Fruit fly (Drosophila melanogaster): Measurements from ENCODE around the gene Pig1.

The Pig1 gene

DNA sequence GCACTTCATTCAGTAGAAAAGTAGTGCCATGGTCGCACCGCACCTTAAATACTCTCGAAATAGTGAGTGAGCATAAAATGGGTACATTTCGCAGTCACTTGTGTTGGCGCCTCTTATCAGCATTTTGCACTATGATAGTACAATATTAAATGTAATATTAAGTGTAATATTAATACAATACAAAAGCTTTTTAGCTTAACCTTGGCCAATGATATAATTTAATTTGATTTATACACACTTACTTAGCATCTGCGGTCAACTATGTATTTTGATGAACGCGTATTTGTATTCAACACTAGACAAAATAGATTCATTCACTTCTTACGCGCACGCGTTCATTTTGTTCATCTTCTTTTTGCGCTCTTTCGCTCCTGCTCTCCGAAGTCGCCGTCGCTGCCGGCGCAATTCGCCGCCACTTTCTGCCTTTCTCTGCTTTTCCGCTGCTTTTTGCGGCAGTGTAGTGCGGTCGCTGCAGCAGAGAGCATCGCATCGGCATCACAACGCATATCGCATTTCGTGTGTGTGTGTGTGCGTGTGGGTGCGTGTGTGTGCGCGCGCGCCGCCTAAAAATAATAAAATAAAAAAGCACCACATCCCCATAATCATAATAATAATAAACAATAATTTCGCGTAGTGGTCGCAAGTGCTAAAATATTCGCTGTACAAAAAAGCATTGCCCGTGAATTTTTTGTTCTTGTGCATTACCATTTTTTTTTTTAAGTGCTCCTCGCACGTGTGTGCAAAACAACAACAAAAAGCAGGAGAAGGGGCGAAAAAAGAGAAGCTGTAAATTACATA, 40.0 kb upstream of the Pig1 start:
- TF ChIP-seq CG10631 (GFP tag; optimal IDR thresholded peaks at IDR 0.05) (peak; percentile 46), fkh (GFP tag; optimal IDR thresholded peaks at IDR 0.05) (peak; percentile 49), Blimp-1 (GFP tag; optimal IDR thresholded peaks at IDR 0.05) (no peak), CG8119 (GFP tag; IDR thresholded peaks at IDR 0.05) (peak; percentile 54; the same call in 2 of the 3 replicates), CG9139 (GFP tag; optimal IDR thresholded peaks at IDR 0.05) (peak; percentile 11), CG31627 (GFP tag; optimal IDR thresholded peaks at IDR 0.05) (peak; percentile 39), CG6792 (GFP tag; optimal IDR thresholded peaks at IDR 0.05) (peak; percentile 30), Lpt (GFP tag; optimal IDR thresholded peaks at IDR 0.05) (peak; percentile 26), Hr38 (GFP tag; optimal IDR thresholded peaks at IDR 0.05) (no peak), achi (GFP tag; optimal IDR thresholded peaks at IDR 0.05) (peak; percentile 58), CG11902 (GFP tag; optimal IDR thresholded peaks at IDR 0.05) (no peak), topi (GFP tag; optimal IDR thresholded peaks at IDR 0.05) (peak; percentile 66), spab (GFP tag; optimal IDR thresholded peaks at IDR 0.05) (no peak), CG16779 (tag; optimal IDR thresholded peaks at IDR 0.05) (peak; percentile 19), salr (GFP tag; optimal IDR thresholded peaks at IDR 0.05) (peak; percentile 31 to 50), Sox102F (GFP tag; optimal IDR thresholded peaks at IDR 0.05) (peak; percentile 66), dac (GFP tag; optimal IDR thresholded peaks at IDR 0.05) (peak; percentile 25), CG7368 (GFP tag; optimal IDR thresholded peaks at IDR 0.05) (peak; percentile 51), pdm3 (GFP tag; optimal IDR thresholded peaks at IDR 0.05) (peak; percentile 69), vri (GFP tag; optimal IDR thresholded peaks at IDR 0.05) (peak; percentile 32), Met (GFP tag; optimal IDR thresholded peaks at IDR 0.05) (peak; percentile 60), fd85E (GFP tag; optimal IDR thresholded peaks at IDR 0.05) (no peak), CG34406 (GFP tag; optimal IDR thresholded peaks at IDR 0.05) (peak; percentile 45), CG11762 (GFP tag; optimal IDR thresholded peaks at IDR 0.05; ENCODE audit: insufficient read depth) (peak; percentile 8), CG8319 (GFP tag; optimal IDR thresholded peaks at IDR 0.05) (peak; percentile 49), CG6854 (GFP tag; optimal IDR thresholded peaks at IDR 0.05) (no peak), svp (GFP tag) (peak; percentile 75), Sox15 (GFP tag; optimal IDR thresholded peaks at IDR 0.05) (no peak), Eip93F (GFP tag; optimal IDR thresholded peaks at IDR 0.05) (no peak), esn (GFP tag; optimal IDR thresholded peaks at IDR 0.05) (peak; percentile 51), CG3919 (GFP tag; optimal IDR thresholded peaks at IDR 0.05) (peak; percentile 57), net (GFP tag; optimal IDR thresholded peaks at IDR 0.05) (peak; percentile 35), CG6276 (GFP tag; optimal IDR thresholded peaks at IDR 0.05) (peak; percentile 49), CG6808 (GFP tag; optimal IDR thresholded peaks at IDR 0.05) (peak; percentile 2), Hr39 (GFP tag; optimal IDR thresholded peaks at IDR 0.05) (peak; percentile 49), CG8632 (GFP tag; optimal IDR thresholded peaks at IDR 0.05) (peak; percentile 35), ss (GFP tag; optimal IDR thresholded peaks at IDR 0.05) (peak; percentile 21 to 27), dsx (GFP tag; optimal IDR thresholded peaks at IDR 0.05; ENCODE audit: poor library complexity, severe bottlenecking) (peak; percentile 32), Smox (GFP tag; optimal IDR thresholded peaks at IDR 0.05) (peak; percentile 38), Eip75B (GFP tag; optimal IDR thresholded peaks at IDR 0.05) (peak; percentile 65), CG10669 (GFP tag; optimal IDR thresholded peaks at IDR 0.05) (peak; percentile 41), Hr4 (GFP tag; optimal IDR thresholded peaks at IDR 0.05) (peak; percentile 51), eg (GFP tag; IDR thresholded peaks at IDR 0.05) (peak; percentile 67), OdsH (GFP tag; optimal IDR thresholded peaks at IDR 0.05) (peak; percentile 39), Eip78C (GFP tag) (peak; percentile 81), Ets96B (tag; optimal IDR thresholded peaks at IDR 0.05) (peak; percentile 39), CG15336 (GFP tag; IDR thresholded peaks at IDR 0.05) (peak; percentile 66), CG6163 (GFP tag; IDR thresholded peaks at IDR 0.05) (peak; percentile 78), lz (GFP tag; optimal IDR thresholded peaks at IDR 0.05) (peak; percentile 63), CG4318 (GFP tag; optimal IDR thresholded peaks at IDR 0.05) (peak; percentile 54)
